Worm (Caenorhabditis elegans): Measurements from ENCODE around the gene sri-78.
"Not testable (repeated sequence)": the region's sequence is repeated elsewhere in the genome, so short reads cannot be mapped to it uniquely, and the experiment has no call there.

Gene sri-78

ce11 chrII:3144552-3144951, 40.4 kb upstream of the sri-78 start, which contains the start of gene sri-43:
TSS of gene sri-43 (minus strand) at chrII:3144652.
- TF ChIP-seq zfp-3 (GFP tag; conservative IDR thresholded peaks at IDR 0.05); D1046.2 (GFP tag; IDR thresholded peaks at IDR 0.05); ceh-62 (tag; optimal IDR thresholded peaks at IDR 0.05): not testable (repeated sequence)

- TF ChIP-seq unc-62 (GFP tag; optimal IDR thresholded peaks at IDR 0.05 in 1 of 2): peak in 1 of 2 experiments; percentile 45
- TF ChIP-seq unc-62 (tag; optimal IDR thresholded peaks at IDR 0.05): no peak
- no peak for TF ChIP-seq F10B5.3 (tag; optimal IDR thresholded peaks at IDR 0.05)
Observed at ce11 chrII:3145842-3146241, 39.1 kb upstream of the sri-78 start, which contains the start of gene T10D4.15. TSS of gene T10D4.15 (plus strand) at chrII:3146142.

- TF ChIP-seq nhr-102 (tag; optimal IDR thresholded peaks at IDR 0.05) (no peak), unc-62 (GFP tag; optimal IDR thresholded peaks at IDR 0.05 in 1 of 2) (peak in 1 of 2 experiments; percentile 92), unc-62 (tag; optimal IDR thresholded peaks at IDR 0.05) (no peak)
Observed at ce11 chrII:3148404-3148803, 36.6 kb upstream of the sri-78 start.

DNA sequence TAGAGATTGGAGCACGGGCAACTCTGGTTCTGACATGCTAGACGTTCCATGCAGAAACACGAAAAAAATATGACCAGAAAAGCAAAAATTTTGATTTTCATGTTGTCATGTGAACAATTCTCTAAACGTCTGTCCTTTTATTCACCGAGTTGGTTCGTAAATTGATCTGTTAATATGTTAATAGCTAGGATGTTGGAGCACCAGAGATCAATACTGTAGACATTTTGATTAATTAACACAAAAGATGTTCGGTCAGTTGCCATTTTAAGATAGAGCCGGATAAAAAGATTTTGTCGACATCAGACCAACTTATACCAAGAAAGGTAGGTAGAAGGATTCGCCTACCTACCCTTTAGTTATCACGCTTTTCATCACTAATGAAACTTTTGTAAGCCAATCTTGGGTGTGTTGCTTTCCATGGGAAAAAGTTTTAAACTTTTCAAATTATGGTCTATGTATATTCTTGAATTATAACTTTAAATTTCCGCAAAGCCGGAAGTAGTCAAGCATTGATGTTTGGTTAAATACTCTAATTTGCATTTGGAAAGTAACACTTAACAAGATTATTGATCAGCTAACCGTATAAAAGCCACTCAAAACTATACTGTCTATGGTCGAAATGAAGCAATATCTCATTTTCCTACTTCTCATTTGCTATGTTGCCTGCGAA, 35.3 kb upstream of the sri-78 start, which contains the start of the genes T10D4.11 and T10D4.1:
Gene T10D4.11 (minus strand): TSS at position 101 of the 670 bp plus-strand sequence.
Gene T10D4.1 (plus strand): TSS at position 620 of the 670 bp plus-strand sequence.
- TF ChIP-seq aha-1 (tag): peak; percentile 3
- no peak for TF ChIP-seq attf-4 (tag; optimal IDR thresholded peaks at IDR 0.05)

- TF ChIP-seq zag-1 (tag; optimal IDR thresholded peaks at IDR 0.05): no peak
- no peak for TF ChIP-seq ceh-82 (tag; optimal IDR thresholded peaks at IDR 0.05)
- TF ChIP-seq mxl-3 (GFP tag; optimal IDR thresholded peaks at IDR 0.05): no peak
- no peak for TF ChIP-seq lin-29 (GFP tag; IDR thresholded peaks at IDR 0.05)
- TF ChIP-seq ceh-32 (tag; optimal IDR thresholded peaks at IDR 0.05; ENCODE audit: poor library complexity): no peak
- no peak for TF ChIP-seq nhr-111 (GFP tag; optimal IDR thresholded peaks at IDR 0.05)
- TF ChIP-seq F10B5.3 (tag; optimal IDR thresholded peaks at IDR 0.05): no peak
- no peak for TF ChIP-seq T26A8.4 (GFP tag; IDR thresholded peaks at IDR 0.05)
- TF ChIP-seq set-16 (GFP tag; IDR thresholded peaks at IDR 0.05): no peak
- no peak for TF ChIP-seq madf-9 (GFP tag; conservative IDR thresholded peaks at IDR 0.05)
- TF ChIP-seq lin-39 (tag; optimal IDR thresholded peaks at IDR 0.05): no peak
Observed at ce11 chrII:3151615-3152014, 33.3 kb upstream of the sri-78 start, which contains the start of the genes T10D4.14 and T10D4.19. TSS of gene T10D4.14 (minus strand) at chrII:3151715. TSS of gene T10D4.19 (plus strand) at chrII:3151918.

ce11 chrII:3154383-3154782, 30.6 kb upstream of the sri-78 start, which contains the start of gene sri-32:
TSS of gene sri-32 (minus strand) at chrII:3154483.
- TF ChIP-seq zip-2 (tag; optimal IDR thresholded peaks at IDR 0.05) (no peak), F37D6.2 (tag; optimal IDR thresholded peaks at IDR 0.05) (no peak), Y75B8A.6 (GFP tag; IDR thresholded peaks at IDR 0.05) (no peak), Y5F2A.4 (GFP tag; optimal IDR thresholded peaks at IDR 0.05) (no peak), ctbp-1 (GFP tag; IDR thresholded peaks at IDR 0.05) (no peak), ztf-11 (tag; optimal IDR thresholded peaks at IDR 0.05) (no peak), lin-13 (GFP tag; optimal IDR thresholded peaks at IDR 0.05) (no peak), nhr-42 (GFP tag; IDR thresholded peaks at IDR 0.05) (no peak), F49E8.2 (tag; optimal IDR thresholded peaks at IDR 0.05; ENCODE audit: borderline replicate concordance) (no peak), F26F4.8 (GFP tag; conservative IDR thresholded peaks at IDR 0.05) (no peak), nhr-237 (tag; optimal IDR thresholded peaks at IDR 0.05) (no peak), mxl-3 (GFP tag; optimal IDR thresholded peaks at IDR 0.05) (no peak), hlh-11 (tag; optimal IDR thresholded peaks at IDR 0.05) (no peak), fos-1 (tag; optimal IDR thresholded peaks at IDR 0.05) (no peak), nhr-11 (tag; optimal IDR thresholded peaks at IDR 0.05) (no peak), egl-43 (GFP tag; IDR thresholded peaks at IDR 0.05) (no peak), snpc-1.2 (GFP tag; IDR thresholded peaks at IDR 0.05) (no peak), dmd-8 (GFP tag; IDR thresholded peaks at IDR 0.05) (no peak)
